Worm (Caenorhabditis elegans) whole organism, L2 larva: ENCODE measurements around the gene F40F11.3.

Source experiments
- C34F6.9 ChIP-seq: fragments of 150-350 bp; optimal IDR thresholded peaks from 2 replicates; lab custom pipeline; 2014; ENCODE audit warnings: missing biosample characterization, missing genetic modification characterization
- F13H6.1 ChIP-seq: sonication (generic microtip); optimal IDR thresholded peaks from 2 replicates; lab custom pipeline; 2016; ENCODE audit warnings: missing genetic modification characterization, missing compliant biosample characterization
- R02D3.7 ChIP-seq: fragments of 150-350 bp; optimal IDR thresholded peaks from 2 replicates; lab custom pipeline; 2014; ENCODE audit warnings: missing biosample characterization, missing genetic modification characterization
- Y55F3AM.14 ChIP-seq: fragments of 200-800 bp; sonication (Bioruptor generic); optimal IDR thresholded peaks from 2 replicates; lab custom pipeline; 2018; ENCODE audit warnings: mild to moderate bottlenecking, missing genetic modification characterization, missing compliant biosample characterization
- aly-2 ChIP-seq: fragments of 150-350 bp; optimal IDR thresholded peaks from 2 replicates; lab custom pipeline; 2014; ENCODE audit warnings: missing biosample characterization, missing genetic modification characterization
- ama-1 ChIP-seq: fragments of 150-350 bp; optimal IDR thresholded peaks from 2 replicates; lab custom pipeline; 2018; ENCODE audit warnings: inconsistent platforms
- blmp-1 ChIP-seq: sonication (generic microtip); optimal IDR thresholded peaks from 2 replicates; lab custom pipeline; 2017; ENCODE audit warnings: missing genetic modification characterization, mild to moderate bottlenecking, missing compliant biosample characterization, antibody characterized with exemption, moderate library complexity; ENCODE audit not compliant: insufficient read depth
- ceh-16 ChIP-seq: fragments of 150-350 bp; optimal IDR thresholded peaks from 2 replicates; lab custom pipeline; 2014; ENCODE audit warnings: missing biosample characterization, missing genetic modification characterization
- crh-2 ChIP-seq: sonication (generic microtip); optimal IDR thresholded peaks from 2 replicates; lab custom pipeline; 2017; ENCODE audit warnings: missing biosample characterization, missing genetic modification characterization
- dmd-4 ChIP-seq: sonication (generic microtip); optimal IDR thresholded peaks from 2 replicates; lab custom pipeline; 2017; ENCODE audit warnings: missing biosample characterization, missing genetic modification characterization
- egl-27 ChIP-seq: sonication (generic microtip); optimal IDR thresholded peaks from 3 replicates; lab custom pipeline; 2017; ENCODE audit warnings: missing biosample characterization, missing genetic modification reagents, missing genetic modification characterization
- elt-1 ChIP-seq: fragments of 150-350 bp; optimal IDR thresholded peaks from 2 replicates; lab custom pipeline; 2014; ENCODE audit warnings: missing biosample characterization, missing genetic modification characterization
- elt-3 ChIP-seq: sonication (generic microtip); optimal IDR thresholded peaks from 2 replicates; lab custom pipeline; 2017; ENCODE audit warnings: missing biosample characterization, missing genetic modification characterization
- fos-1 ChIP-seq: fragments of 150-350 bp; optimal IDR thresholded peaks from 2 replicates; lab custom pipeline; 2014; ENCODE audit warnings: missing biosample characterization, missing genetic modification characterization
- gmeb-1 ChIP-seq: fragments of 150-350 bp; optimal IDR thresholded peaks from 2 replicates; lab custom pipeline; 2014; ENCODE audit warnings: missing biosample characterization, missing genetic modification characterization
- lin-11 ChIP-seq: fragments of 150-350 bp; sonication (generic microtip); optimal IDR thresholded peaks from 2 replicates; lab custom pipeline; 2014; ENCODE audit warnings: missing biosample characterization, missing genetic modification characterization, inconsistent platforms, mixed read lengths
- lin-13 ChIP-seq: fragments of 150-350 bp; optimal IDR thresholded peaks from 2 replicates; lab custom pipeline; 2014; ENCODE audit warnings: missing biosample characterization, missing genetic modification reagents, missing genetic modification characterization
- lin-39 ChIP-seq: fragments of 150-350 bp; optimal IDR thresholded peaks from 2 replicates; lab custom pipeline; 2014; ENCODE audit warnings: missing biosample characterization, missing genetic modification reagents, missing genetic modification characterization
- lsy-2 ChIP-seq, 2 experiments: fragments of 150-350 bp in 1 of 2; sonication (generic microtip) in 1 of 2; optimal IDR thresholded peaks; 2 replicates each; lab custom pipeline; 2014 to 2017; ENCODE audit warnings: missing biosample characterization in 2 of 2, missing genetic modification characterization in 2 of 2
- mab-5 ChIP-seq: fragments of 150-350 bp; optimal IDR thresholded peaks from 2 replicates; lab custom pipeline; 2014; ENCODE audit warnings: missing biosample characterization, missing genetic modification characterization
- mbf-1 ChIP-seq: sonication (generic microtip); optimal IDR thresholded peaks from 2 replicates; lab custom pipeline; 2017; ENCODE audit warnings: missing biosample characterization, missing genetic modification characterization
- mdl-1 ChIP-seq, 2 experiments: fragments of 150-350 bp in 1 of 2; sonication (generic microtip) in 1 of 2; optimal IDR thresholded peaks; 2 replicates each; lab custom pipeline; 2017; ENCODE audit warnings: missing biosample characterization in 2 of 2, missing genetic modification characterization in 2 of 2
- nhr-11 ChIP-seq: fragments of 150-350 bp; optimal IDR thresholded peaks from 2 replicates; lab custom pipeline; 2014; ENCODE audit warnings: missing biosample characterization, missing genetic modification characterization
- nhr-129 ChIP-seq: fragments of 150-350 bp; optimal IDR thresholded peaks from 2 replicates; lab custom pipeline; 2014; ENCODE audit warnings: missing biosample characterization, missing genetic modification characterization
- nhr-21 ChIP-seq: fragments of 150-350 bp; optimal IDR thresholded peaks from 2 replicates; lab custom pipeline; 2014; ENCODE audit warnings: missing biosample characterization, missing genetic modification characterization
- nhr-23 ChIP-seq: fragments of 150-350 bp; optimal IDR thresholded peaks from 2 replicates; lab custom pipeline; 2014; ENCODE audit warnings: missing biosample characterization, missing genetic modification reagents, missing genetic modification characterization
- nhr-25 ChIP-seq: fragments of 150-350 bp; sonication (generic microtip); optimal IDR thresholded peaks from 3 replicates; lab custom pipeline; 2014; ENCODE audit warnings: missing biosample characterization, missing genetic modification characterization
- nhr-77 ChIP-seq: fragments of 150-350 bp; optimal IDR thresholded peaks from 2 replicates; lab custom pipeline; 2014; ENCODE audit warnings: missing biosample characterization, missing genetic modification characterization
- peb-1 ChIP-seq: fragments of 150-350 bp; optimal IDR thresholded peaks from 2 replicates; lab custom pipeline; 2014; ENCODE audit warnings: missing biosample characterization, missing genetic modification characterization
- sem-4 ChIP-seq: fragments of 150-350 bp; optimal IDR thresholded peaks from 2 replicates; lab custom pipeline; 2014; ENCODE audit warnings: missing biosample characterization, missing genetic modification reagents, missing genetic modification characterization
- skn-1 ChIP-seq: sonication (generic microtip); optimal IDR thresholded peaks from 2 replicates; lab custom pipeline; 2017; ENCODE audit warnings: missing biosample characterization, missing genetic modification characterization
- sma-3 ChIP-seq: sonication (generic microtip); optimal IDR thresholded peaks from 2 replicates; lab custom pipeline; 2016; ENCODE audit warnings: missing genetic modification reagents, missing genetic modification characterization, missing compliant biosample characterization
- sma-9 ChIP-seq, 2 experiments: fragments of 150-350 bp in 1 of 2; sonication (generic microtip) in 1 of 2; optimal IDR thresholded peaks; 2 replicates each; lab custom pipeline; 2014 to 2016; ENCODE audit warnings: missing genetic modification characterization in 2 of 2, mild to moderate bottlenecking in 1 of 2, missing biosample characterization in 1 of 2, missing compliant biosample characterization in 1 of 2, missing genetic modification reagents in 1 of 2, moderate library complexity in 1 of 2
- snpc-4 ChIP-seq: fragments of 150-350 bp; optimal IDR thresholded peaks from 2 replicates; lab custom pipeline; 2014; ENCODE audit warnings: missing biosample characterization, missing genetic modification characterization
- unc-55 ChIP-seq: fragments of 150-350 bp; sonication (generic microtip); optimal IDR thresholded peaks from 3 replicates; lab custom pipeline; 2014; ENCODE audit warnings: missing biosample characterization, missing genetic modification reagents, missing genetic modification characterization
- unc-62 ChIP-seq: fragments of 150-350 bp; optimal IDR thresholded peaks from 2 replicates; lab custom pipeline; 2014; ENCODE audit warnings: missing biosample characterization, missing genetic modification reagents, missing genetic modification characterization
- zag-1 ChIP-seq: fragments of 150-350 bp; optimal IDR thresholded peaks from 2 replicates; lab custom pipeline; 2014; ENCODE audit warnings: missing biosample characterization, missing genetic modification characterization
- ztf-1 ChIP-seq: fragments of 200-800 bp; sonication (Bioruptor generic); conservative IDR thresholded peaks from 2 replicates; pipeline ENCODE4 v1.3.6; 2022; ENCODE audit warnings: missing genetic modification characterization, missing compliant biosample characterization
- ztf-11 ChIP-seq: sonication (generic microtip); optimal IDR thresholded peaks from 2 replicates; lab custom pipeline; 2017; ENCODE audit warnings: missing biosample characterization, missing genetic modification characterization
- ztf-4 ChIP-seq: fragments of 150-350 bp; optimal IDR thresholded peaks from 2 replicates; lab custom pipeline; 2014; ENCODE audit warnings: missing biosample characterization, missing genetic modification characterization

F40F11.3 gene

ce11 chrIV:11635437-11636408 lies 41.9 kb upstream of the F40F11.3 start, which contains the start of gene mars-1:
mars-1 (minus strand) TSS chrIV:11635487.
- TF ChIP-seq blmp-1 (tag; lab: Kevin White, UChicago) = no peak
- TF ChIP-seq crh-2 (tag; lab: Kevin White, UChicago) = peak; percentile 71
- TF ChIP-seq aly-2 (tag; lab: Kevin White, UChicago) = no peak
- peak; percentile 49 for TF ChIP-seq nhr-25 (tag; lab: Kevin White, UChicago)
- TF ChIP-seq nhr-23 (tag; lab: Kevin White, UChicago) = no peak
- TF ChIP-seq ztf-4 = no peak
- TF ChIP-seq unc-55 (GFP tag; lab: Kevin White, UChicago) = peak; percentile 80
- TF ChIP-seq sma-3 (GFP tag; lab: Kevin White, UChicago) = peak; percentile 84
- TF ChIP-seq R02D3.7 (tag; lab: Kevin White, UChicago) = no peak
- TF ChIP-seq mdl-1 (tag; optimal IDR thresholded peaks at IDR 0.05; lab: Kevin White, UChicago) = no peak
- no peak for TF ChIP-seq Y55F3AM.14 (GFP tag; lab: Kevin White, UChicago)
- no peak for TF ChIP-seq ama-1 (lab: Kevin White, UChicago)
- TF ChIP-seq elt-3 (tag; lab: Kevin White, UChicago) = no peak
- no peak for TF ChIP-seq ztf-11 (tag; lab: Kevin White, UChicago)
- peak; percentile 17 for TF ChIP-seq fos-1 (tag; lab: Kevin White, UChicago)
- TF ChIP-seq mbf-1 = no peak
- no peak for TF ChIP-seq mab-5
- TF ChIP-seq skn-1 = peak; percentile 50
- peak; percentile 80 for TF ChIP-seq nhr-129 (tag; lab: Kevin White, UChicago)
- TF ChIP-seq elt-1 (tag; lab: Kevin White, UChicago) = no peak
- peak; percentile 53 for TF ChIP-seq lin-13 (GFP tag; lab: Kevin White, UChicago)
- TF ChIP-seq nhr-77 (tag; lab: Kevin White, UChicago) = no peak
- TF ChIP-seq peb-1 = no peak
- peak; percentile 10 for TF ChIP-seq zag-1
- TF ChIP-seq sem-4 = no peak
- no peak for TF ChIP-seq nhr-21 (tag; lab: Kevin White, UChicago)
- TF ChIP-seq C34F6.9 (tag; lab: Kevin White, UChicago) = peak; percentile 93
- TF ChIP-seq F13H6.1 = peak; percentile 56
- peak; percentile 48 for TF ChIP-seq gmeb-1 (tag; lab: Kevin White, UChicago)
- peak; percentile 61 for TF ChIP-seq sma-9 (GFP tag; optimal IDR thresholded peaks at IDR 0.05; lab: Kevin White, UChicago)
- TF ChIP-seq sma-9 (tag; optimal IDR thresholded peaks at IDR 0.05; lab: Kevin White, UChicago) = no peak
- no peak for TF ChIP-seq lin-39
- TF ChIP-seq lsy-2 (tag; optimal IDR thresholded peaks at IDR 0.05; lab: Kevin White, UChicago) = peak; percentile 51 to 86
- no peak for TF ChIP-seq snpc-4 (tag; lab: Kevin White, UChicago)
- no peak for TF ChIP-seq dmd-4 (tag; lab: Kevin White, UChicago)
- TF ChIP-seq lin-11 = no peak
- no peak for TF ChIP-seq ceh-16

- no peak for TF ChIP-seq mab-5
- no peak for TF ChIP-seq nhr-11 (tag; lab: Kevin White, UChicago)
- no peak for TF ChIP-seq unc-62 (GFP tag; lab: Kevin White, UChicago)
- TF ChIP-seq sma-3 (GFP tag; lab: Kevin White, UChicago) = no peak
- no peak for TF ChIP-seq sem-4
- no peak for TF ChIP-seq gmeb-1 (tag; lab: Kevin White, UChicago)
Observed at ce11 chrIV:11631750-11632149, 37.9 kb upstream of the F40F11.3 start, which contains the start of gene F58B3.4. F58B3.4 (minus strand) TSS chrIV:11631850.

ce11 chrIV:11627847-11628246 lies 34.0 kb upstream of the F40F11.3 start, which contains the start of gene lys-6:
lys-6 (minus strand) TSS chrIV:11627947.
- TF ChIP-seq elt-3 (tag; lab: Kevin White, UChicago) (no peak), R02D3.7 (tag; lab: Kevin White, UChicago) (no peak), ztf-1 (no peak), dmd-4 (tag; lab: Kevin White, UChicago) (no peak), mdl-1 (tag; optimal IDR thresholded peaks at IDR 0.05; lab: Kevin White, UChicago) (no peak), nhr-11 (tag; lab: Kevin White, UChicago) (no peak), nhr-129 (tag; lab: Kevin White, UChicago) (no peak), egl-27 (tag; lab: Kevin White, UChicago) (no peak), sma-9 (GFP tag; optimal IDR thresholded peaks at IDR 0.05; lab: Kevin White, UChicago) (no peak), sma-9 (tag; optimal IDR thresholded peaks at IDR 0.05; lab: Kevin White, UChicago) (no peak)
- TF ChIP-seq, all 48 proteins: peak for 0
